Worm (Caenorhabditis elegans): ENCODE results near the gene del-2.
A peak's percentile ranks its signal among the peaks of the same experiment; 100 is the strongest.

Gene del-2

ce11 chrIV:9618015-9618414 lies 23.8 kb downstream of the del-2 start:
- no peak for TF ChIP-seq unc-86 (tag; optimal IDR thresholded peaks at IDR 0.05)
- TF ChIP-seq pag-3 (tag; optimal IDR thresholded peaks at IDR 0.05; ENCODE audit: borderline replicate concordance) = no peak
- no peak for TF ChIP-seq ceh-2 (tag; optimal IDR thresholded peaks at IDR 0.05)
- TF ChIP-seq pqm-1 (tag; optimal IDR thresholded peaks at IDR 0.05) = no peak
- no peak for TF ChIP-seq fkh-6 (tag; optimal IDR thresholded peaks at IDR 0.05)
- no peak for TF ChIP-seq pros-1 (tag; optimal IDR thresholded peaks at IDR 0.05)
- TF ChIP-seq ceh-18 (tag; optimal IDR thresholded peaks at IDR 0.05) = no peak
- TF ChIP-seq ceh-6 (GFP tag; optimal IDR thresholded peaks at IDR 0.05) = no peak
- TF ChIP-seq hlh-15 (tag; optimal IDR thresholded peaks at IDR 0.05) = no peak
- no peak for TF ChIP-seq pat-9 (tag; optimal IDR thresholded peaks at IDR 0.05)
- no peak for TF ChIP-seq tbx-2 (tag; optimal IDR thresholded peaks at IDR 0.05)

DNA sequence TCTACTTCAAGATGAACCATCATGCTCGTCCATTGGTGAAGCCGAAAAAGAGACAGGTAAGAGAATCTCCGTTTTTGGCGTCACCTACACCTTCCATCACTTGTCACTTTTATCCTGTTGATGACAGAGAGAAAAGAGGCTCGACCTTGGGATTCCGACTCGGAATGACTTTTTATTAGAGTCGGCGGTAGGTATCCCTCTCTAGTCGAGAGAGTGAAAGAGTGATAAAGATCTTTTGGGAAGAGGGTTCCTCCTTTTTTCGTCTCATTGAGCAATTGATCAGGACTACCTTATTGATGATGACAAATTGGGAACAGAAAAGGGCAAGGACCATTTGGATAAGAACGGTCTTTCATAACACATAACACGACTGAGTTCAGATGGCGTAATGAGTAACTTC lies 24.5 kb downstream of the del-2 start:
- TF ChIP-seq ceh-34 (tag; optimal IDR thresholded peaks at IDR 0.05) = no peak
- no peak for TF ChIP-seq hlh-8 (tag; optimal IDR thresholded peaks at IDR 0.05)
- no peak for TF ChIP-seq fax-1 (tag; optimal IDR thresholded peaks at IDR 0.05)
- TF ChIP-seq pag-3 (tag; optimal IDR thresholded peaks at IDR 0.05; ENCODE audit: borderline replicate concordance) = no peak
- no peak for TF ChIP-seq hlh-13 (GFP tag; optimal IDR thresholded peaks at IDR 0.05)
- no peak for TF ChIP-seq lin-11 (tag; optimal IDR thresholded peaks at IDR 0.05)
- no peak for TF ChIP-seq sdc-2 (tag; optimal IDR thresholded peaks at IDR 0.05)
- no peak for TF ChIP-seq ceh-48 (tag; optimal IDR thresholded peaks at IDR 0.05)
- TF ChIP-seq ceh-6 (GFP tag; optimal IDR thresholded peaks at IDR 0.05) = no peak
- no peak for TF ChIP-seq hlh-6 (tag; optimal IDR thresholded peaks at IDR 0.05)
- no peak for TF ChIP-seq pros-1 (tag; optimal IDR thresholded peaks at IDR 0.05)
- TF ChIP-seq che-1 (tag; optimal IDR thresholded peaks at IDR 0.05) = no peak

ce11 chrIV:9615511-9615910 lies 26.3 kb downstream of the del-2 start:
- TF ChIP-seq fkh-10 (GFP tag; optimal IDR thresholded peaks at IDR 0.05) (no peak), rnt-1 (tag; optimal IDR thresholded peaks at IDR 0.05) (peak; percentile 100)

ce11 chrIV:9614695-9615094 lies 27.1 kb downstream of the del-2 start, which contains the start of gene elt-1:
Gene elt-1, plus strand, starts transcription at chrIV:9614995.
- TF ChIP-seq dmd-4 (tag; optimal IDR thresholded peaks at IDR 0.05; ENCODE audit: borderline replicate concordance) (no peak), ceh-2 (tag; optimal IDR thresholded peaks at IDR 0.05) (no peak), hlh-30 (tag; optimal IDR thresholded peaks at IDR 0.05; ENCODE audit: insufficient read depth) (no peak), T23F11.4 (GFP tag; optimal IDR thresholded peaks at IDR 0.05) (no peak), C38D4.7 (GFP tag; optimal IDR thresholded peaks at IDR 0.05) (no peak), madf-2 (tag; optimal IDR thresholded peaks at IDR 0.05) (no peak), K02D7.2 (tag; optimal IDR thresholded peaks at IDR 0.05) (no peak), eyg-1 (tag; optimal IDR thresholded peaks at IDR 0.05) (no peak), fkh-10 (GFP tag; optimal IDR thresholded peaks at IDR 0.05) (no peak), sdc-2 (tag; optimal IDR thresholded peaks at IDR 0.05) (no peak), dve-1 (tag; optimal IDR thresholded peaks at IDR 0.05) (no peak), K09A11.1 (tag; optimal IDR thresholded peaks at IDR 0.05; ENCODE audit: insufficient read depth) (no peak), ceh-9 (tag; optimal IDR thresholded peaks at IDR 0.05) (no peak), nhr-232 (tag; optimal IDR thresholded peaks at IDR 0.05) (no peak), ztf-16 (tag; optimal IDR thresholded peaks at IDR 0.05) (no peak), ceh-18 (tag; optimal IDR thresholded peaks at IDR 0.05) (no peak)

DNA sequence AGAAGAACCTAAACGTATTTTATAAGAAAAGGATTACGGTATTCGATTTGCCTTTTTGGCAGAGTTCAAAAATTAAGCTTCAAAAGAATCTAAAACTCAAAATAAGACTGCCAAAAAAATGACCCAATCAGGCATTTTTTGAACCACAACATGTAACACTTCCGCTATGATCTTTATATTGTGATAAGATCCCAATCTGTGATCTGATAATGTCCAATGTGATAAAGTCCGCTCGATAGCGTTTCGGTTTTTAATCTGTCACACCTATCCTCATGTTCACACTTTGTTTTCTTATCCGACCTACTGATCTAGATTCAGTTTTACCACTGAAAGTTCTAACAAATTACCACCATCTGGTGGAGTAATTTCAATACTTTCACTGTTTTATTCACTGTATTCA lies 27.8 kb downstream of the del-2 start:
- no peak for TF ChIP-seq F13H6.1 (tag; optimal IDR thresholded peaks at IDR 0.05)
- no peak for TF ChIP-seq npax-4 (tag; optimal IDR thresholded peaks at IDR 0.05)
- TF ChIP-seq pax-1 (tag; optimal IDR thresholded peaks at IDR 0.05) = no peak
- TF ChIP-seq tbx-2 (tag; optimal IDR thresholded peaks at IDR 0.05) = no peak
- no peak for TF ChIP-seq mec-3 (tag; optimal IDR thresholded peaks at IDR 0.05; ENCODE audit: borderline replicate concordance)
- TF ChIP-seq dmd-4 (tag; optimal IDR thresholded peaks at IDR 0.05; ENCODE audit: borderline replicate concordance) = no peak
- TF ChIP-seq hlh-13 (GFP tag; optimal IDR thresholded peaks at IDR 0.05) = no peak
- no peak for TF ChIP-seq ceh-2 (tag; optimal IDR thresholded peaks at IDR 0.05)
- no peak for TF ChIP-seq pag-3 (tag; optimal IDR thresholded peaks at IDR 0.05; ENCODE audit: borderline replicate concordance)
- no peak for TF ChIP-seq pha-4 (tag; optimal IDR thresholded peaks at IDR 0.05)
- TF ChIP-seq C38D4.7 (GFP tag; optimal IDR thresholded peaks at IDR 0.05) = no peak
- no peak for TF ChIP-seq odd-2 (tag; optimal IDR thresholded peaks at IDR 0.05)
- TF ChIP-seq pqm-1 (tag; optimal IDR thresholded peaks at IDR 0.05) = no peak
- no peak for TF ChIP-seq hlh-15 (tag; optimal IDR thresholded peaks at IDR 0.05)
